Worm (Caenorhabditis elegans) whole organism, L2 larva: Measurements from ENCODE around the gene fbxa-152.

ENCODE experiments used
- C34F6.9 ChIP-seq: fragments of 150-350 bp; optimal IDR thresholded peaks from 2 replicates; lab custom pipeline; 2014; ENCODE audit warnings: missing biosample characterization, missing genetic modification characterization
- F13H6.1 ChIP-seq: sonication (generic microtip); optimal IDR thresholded peaks from 2 replicates; lab custom pipeline; 2016; ENCODE audit warnings: missing genetic modification characterization, missing compliant biosample characterization
- R02D3.7 ChIP-seq: fragments of 150-350 bp; optimal IDR thresholded peaks from 2 replicates; lab custom pipeline; 2014; ENCODE audit warnings: missing biosample characterization, missing genetic modification characterization
- Y55F3AM.14 ChIP-seq: fragments of 200-800 bp; sonication (Bioruptor generic); optimal IDR thresholded peaks from 2 replicates; lab custom pipeline; 2018; ENCODE audit warnings: mild to moderate bottlenecking, missing genetic modification characterization, missing compliant biosample characterization
- ZK546.5 ChIP-seq: sonication (generic microtip); optimal IDR thresholded peaks from 2 replicates; lab custom pipeline; 2017; ENCODE audit warnings: missing biosample characterization, missing genetic modification characterization
- alr-1 ChIP-seq: fragments of 150-350 bp; optimal IDR thresholded peaks from 2 replicates; lab custom pipeline; 2014; ENCODE audit warnings: missing biosample characterization, missing genetic modification characterization
- aly-2 ChIP-seq: fragments of 150-350 bp; optimal IDR thresholded peaks from 2 replicates; lab custom pipeline; 2014; ENCODE audit warnings: missing biosample characterization, missing genetic modification characterization
- ama-1 ChIP-seq: fragments of 150-350 bp; optimal IDR thresholded peaks from 2 replicates; lab custom pipeline; 2018; ENCODE audit warnings: inconsistent platforms
- ceh-16 ChIP-seq: fragments of 150-350 bp; optimal IDR thresholded peaks from 2 replicates; lab custom pipeline; 2014; ENCODE audit warnings: missing biosample characterization, missing genetic modification characterization
- ceh-82 ChIP-seq: fragments of 150-350 bp; optimal IDR thresholded peaks from 2 replicates; lab custom pipeline; 2014; ENCODE audit warnings: missing biosample characterization, missing genetic modification characterization
- crh-2 ChIP-seq: sonication (generic microtip); optimal IDR thresholded peaks from 2 replicates; lab custom pipeline; 2017; ENCODE audit warnings: missing biosample characterization, missing genetic modification characterization
- elt-1 ChIP-seq: fragments of 150-350 bp; optimal IDR thresholded peaks from 2 replicates; lab custom pipeline; 2014; ENCODE audit warnings: missing biosample characterization, missing genetic modification characterization
- elt-3 ChIP-seq: sonication (generic microtip); optimal IDR thresholded peaks from 2 replicates; lab custom pipeline; 2017; ENCODE audit warnings: missing biosample characterization, missing genetic modification characterization
- fos-1 ChIP-seq: fragments of 150-350 bp; optimal IDR thresholded peaks from 2 replicates; lab custom pipeline; 2014; ENCODE audit warnings: missing biosample characterization, missing genetic modification characterization
- gmeb-1 ChIP-seq: fragments of 150-350 bp; optimal IDR thresholded peaks from 2 replicates; lab custom pipeline; 2014; ENCODE audit warnings: missing biosample characterization, missing genetic modification characterization
- lsy-2 ChIP-seq, 2 experiments: fragments of 150-350 bp in 1 of 2; sonication (generic microtip) in 1 of 2; optimal IDR thresholded peaks; 2 replicates each; lab custom pipeline; 2014 to 2017; ENCODE audit warnings: missing biosample characterization in 2 of 2, missing genetic modification characterization in 2 of 2
- mab-5 ChIP-seq: fragments of 150-350 bp; optimal IDR thresholded peaks from 2 replicates; lab custom pipeline; 2014; ENCODE audit warnings: missing biosample characterization, missing genetic modification characterization
- mdl-1 ChIP-seq, 2 experiments: fragments of 150-350 bp in 1 of 2; sonication (generic microtip) in 1 of 2; optimal IDR thresholded peaks; 2 replicates each; lab custom pipeline; 2017; ENCODE audit warnings: missing biosample characterization in 2 of 2, missing genetic modification characterization in 2 of 2
- nhr-11 ChIP-seq: fragments of 150-350 bp; optimal IDR thresholded peaks from 2 replicates; lab custom pipeline; 2014; ENCODE audit warnings: missing biosample characterization, missing genetic modification characterization
- nhr-12 ChIP-seq: fragments of 150-350 bp; optimal IDR thresholded peaks from 2 replicates; lab custom pipeline; 2014; ENCODE audit warnings: missing biosample characterization, missing genetic modification characterization
- nhr-129 ChIP-seq: fragments of 150-350 bp; optimal IDR thresholded peaks from 2 replicates; lab custom pipeline; 2014; ENCODE audit warnings: missing biosample characterization, missing genetic modification characterization
- nhr-21 ChIP-seq: fragments of 150-350 bp; optimal IDR thresholded peaks from 2 replicates; lab custom pipeline; 2014; ENCODE audit warnings: missing biosample characterization, missing genetic modification characterization
- nhr-23 ChIP-seq: fragments of 150-350 bp; optimal IDR thresholded peaks from 2 replicates; lab custom pipeline; 2014; ENCODE audit warnings: missing biosample characterization, missing genetic modification reagents, missing genetic modification characterization
- nhr-237 ChIP-seq: fragments of 150-350 bp; optimal IDR thresholded peaks from 2 replicates; lab custom pipeline; 2014; ENCODE audit warnings: missing biosample characterization, missing genetic modification characterization
- nhr-25 ChIP-seq: fragments of 150-350 bp; sonication (generic microtip); optimal IDR thresholded peaks from 3 replicates; lab custom pipeline; 2014; ENCODE audit warnings: missing biosample characterization, missing genetic modification characterization
- nhr-6 ChIP-seq: fragments of 150-350 bp; optimal IDR thresholded peaks from 2 replicates; lab custom pipeline; 2014; ENCODE audit warnings: missing biosample characterization, missing genetic modification characterization
- peb-1 ChIP-seq: fragments of 150-350 bp; optimal IDR thresholded peaks from 2 replicates; lab custom pipeline; 2014; ENCODE audit warnings: missing biosample characterization, missing genetic modification characterization
- skn-1 ChIP-seq: sonication (generic microtip); optimal IDR thresholded peaks from 2 replicates; lab custom pipeline; 2017; ENCODE audit warnings: missing biosample characterization, missing genetic modification characterization
- sma-3 ChIP-seq: sonication (generic microtip); optimal IDR thresholded peaks from 2 replicates; lab custom pipeline; 2016; ENCODE audit warnings: missing genetic modification reagents, missing genetic modification characterization, missing compliant biosample characterization
- sma-9 ChIP-seq, 2 experiments: fragments of 150-350 bp in 1 of 2; sonication (generic microtip) in 1 of 2; optimal IDR thresholded peaks; 2 replicates each; lab custom pipeline; 2014 to 2016; ENCODE audit warnings: missing genetic modification characterization in 2 of 2, mild to moderate bottlenecking in 1 of 2, missing biosample characterization in 1 of 2, missing compliant biosample characterization in 1 of 2, missing genetic modification reagents in 1 of 2, moderate library complexity in 1 of 2
- unc-39 ChIP-seq: fragments of 150-350 bp; optimal IDR thresholded peaks from 2 replicates; lab custom pipeline; 2014; ENCODE audit warnings: missing biosample characterization, missing genetic modification characterization
- unc-55 ChIP-seq: fragments of 150-350 bp; sonication (generic microtip); optimal IDR thresholded peaks from 3 replicates; lab custom pipeline; 2014; ENCODE audit warnings: missing biosample characterization, missing genetic modification reagents, missing genetic modification characterization
- zag-1 ChIP-seq: fragments of 150-350 bp; optimal IDR thresholded peaks from 2 replicates; lab custom pipeline; 2014; ENCODE audit warnings: missing biosample characterization, missing genetic modification characterization
- ztf-4 ChIP-seq: fragments of 150-350 bp; optimal IDR thresholded peaks from 2 replicates; lab custom pipeline; 2014; ENCODE audit warnings: missing biosample characterization, missing genetic modification characterization

The fbxa-152 gene

ce11 chrV:15614534-15614933 is 12.4 kb upstream of the fbxa-152 start:
- no peak for TF ChIP-seq mab-5 (tag; lab: Kevin White, UChicago)
- TF ChIP-seq nhr-11 (tag; lab: Kevin White, UChicago): no peak
- no peak for TF ChIP-seq ama-1 (lab: Kevin White, UChicago)
- TF ChIP-seq ZK546.5 (tag; lab: Kevin White, UChicago): no peak
- no peak for TF ChIP-seq elt-1 (tag; lab: Kevin White, UChicago)
- TF ChIP-seq nhr-129: no peak
- TF ChIP-seq aly-2 (tag; lab: Kevin White, UChicago): no peak
- no peak for TF ChIP-seq nhr-25 (tag; lab: Kevin White, UChicago)
- no peak for TF ChIP-seq F13H6.1 (tag; lab: Kevin White, UChicago)
- no peak for TF ChIP-seq unc-39 (tag; lab: Kevin White, UChicago)
- no peak for TF ChIP-seq lsy-2 (tag; optimal IDR thresholded peaks at IDR 0.05; lab: Kevin White, UChicago)

- TF ChIP-seq skn-1 (tag; lab: Kevin White, UChicago): no peak
- TF ChIP-seq elt-3: no peak
- TF ChIP-seq ceh-82: no peak
- TF ChIP-seq nhr-129: no peak
- no peak for TF ChIP-seq fos-1 (tag; lab: Kevin White, UChicago)
- no peak for TF ChIP-seq ceh-16
- TF ChIP-seq gmeb-1 (tag; lab: Kevin White, UChicago): no peak
- no peak for TF ChIP-seq alr-1
- TF ChIP-seq nhr-25 (tag; lab: Kevin White, UChicago): no peak
- no peak for TF ChIP-seq lsy-2 (tag; optimal IDR thresholded peaks at IDR 0.05; lab: Kevin White, UChicago)
- no peak for TF ChIP-seq nhr-6
- TF ChIP-seq elt-1 (tag; lab: Kevin White, UChicago): no peak
- no peak for TF ChIP-seq unc-39 (tag; lab: Kevin White, UChicago)
- no peak for TF ChIP-seq C34F6.9 (tag; lab: Kevin White, UChicago)
- no peak for TF ChIP-seq unc-55 (GFP tag; lab: Kevin White, UChicago)
- TF ChIP-seq nhr-237 (tag; lab: Kevin White, UChicago): no peak
- no peak for TF ChIP-seq ztf-4 (tag; lab: Kevin White, UChicago)
- TF ChIP-seq nhr-12: no peak
- TF ChIP-seq crh-2 (tag; lab: Kevin White, UChicago): no peak
Observed at ce11 chrV:15612886-15613285, 10.7 kb upstream of the fbxa-152 start, which contains the start of gene str-263. Gene str-263 (plus strand): TSS chrV:15613186.

- TF ChIP-seq C34F6.9 (tag; lab: Kevin White, UChicago): peak; percentile 64
- TF ChIP-seq aly-2 (tag; lab: Kevin White, UChicago): no peak
- peak; percentile 28 for TF ChIP-seq nhr-129
- no peak for TF ChIP-seq nhr-6
- TF ChIP-seq sma-9 (GFP tag; optimal IDR thresholded peaks at IDR 0.05; lab: Kevin White, UChicago): peak; percentile 28
- TF ChIP-seq sma-9 (tag; optimal IDR thresholded peaks at IDR 0.05; lab: Kevin White, UChicago): no peak
- TF ChIP-seq unc-55 (GFP tag; lab: Kevin White, UChicago): peak; percentile 84
- TF ChIP-seq zag-1 (tag; lab: Kevin White, UChicago): peak; percentile 62
Observed at ce11 chrV:15610350-15610940, 8.3 kb upstream of the fbxa-152 start, which contains the start of the genes fbxa-153 and str-12. Gene fbxa-153 (minus strand): TSS chrV:15610384. Gene str-12 (plus strand): TSS chrV:15610890.

- TF ChIP-seq sma-3 (GFP tag; lab: Kevin White, UChicago) (no peak), mdl-1 (tag; optimal IDR thresholded peaks at IDR 0.05; lab: Kevin White, UChicago) (no peak), peb-1 (tag; lab: Kevin White, UChicago) (no peak), nhr-237 (tag; lab: Kevin White, UChicago) (no peak), unc-55 (GFP tag; lab: Kevin White, UChicago) (no peak), nhr-129 (no peak), elt-3 (no peak), aly-2 (tag; lab: Kevin White, UChicago) (no peak), nhr-12 (no peak), nhr-21 (tag; lab: Kevin White, UChicago) (no peak), ama-1 (lab: Kevin White, UChicago) (no peak), sma-9 (GFP tag; optimal IDR thresholded peaks at IDR 0.05; lab: Kevin White, UChicago) (no peak), sma-9 (tag; optimal IDR thresholded peaks at IDR 0.05; lab: Kevin White, UChicago) (no peak), nhr-23 (tag; lab: Kevin White, UChicago) (no peak), alr-1 (no peak), nhr-11 (tag; lab: Kevin White, UChicago) (no peak), Y55F3AM.14 (no peak), R02D3.7 (tag; lab: Kevin White, UChicago) (no peak)
- TF ChIP-seq, all 48 proteins: peak for 0
Observed at ce11 chrV:15605045-15605444, 2.9 kb upstream of the fbxa-152 start, which contains the start of gene fbxa-154. Gene fbxa-154 (minus strand): TSS chrV:15605145.
